Worm (Caenorhabditis elegans) whole organism, early embryonic: Measurements from ENCODE around the gene col-131.

Source experiments
- F13C5.2 ChIP-seq: sonication (generic microtip); optimal IDR thresholded peaks from 2 replicates; lab custom pipeline; 2017; ENCODE audit warnings: mild to moderate bottlenecking, missing genetic modification characterization, inconsistent platforms, missing compliant biosample characterization
- ama-1 ChIP-seq: fragments of 150-350 bp; optimal IDR thresholded peaks from 2 replicates; lab custom pipeline; 2014
- ceh-13 ChIP-seq: fragments of 200-800 bp; sonication (Bioruptor generic); optimal IDR thresholded peaks from 2 replicates; lab custom pipeline; 2018; ENCODE audit warnings: mild to moderate bottlenecking, missing genetic modification characterization, missing compliant biosample characterization
- ceh-36 ChIP-seq: sonication (generic microtip); optimal IDR thresholded peaks from 2 replicates; lab custom pipeline; 2016; ENCODE audit warnings: missing genetic modification characterization, inconsistent platforms, missing compliant biosample characterization
- flt-1 ChIP-seq: fragments of 200-800 bp; sonication (Bioruptor generic); IDR thresholded peaks from 2 replicates; pipeline ENCODE4 v1.3.6; 2022; ENCODE audit warnings: missing genetic modification characterization, missing compliant biosample characterization
- hmbx-1 ChIP-seq: sonication (generic microtip); optimal IDR thresholded peaks from 2 replicates; lab custom pipeline; 2016; ENCODE audit warnings: mild to moderate bottlenecking, missing genetic modification characterization, missing compliant biosample characterization
- tbx-37 ChIP-seq: fragments of 200-800 bp; sonication (Bioruptor generic); conservative IDR thresholded peaks from 2 replicates; pipeline ENCODE4 v1.3.6; 2022; ENCODE audit warnings: missing genetic modification reagents, missing genetic modification characterization, missing compliant biosample characterization
- tra-4 ChIP-seq: sonication (generic microtip); optimal IDR thresholded peaks from 2 replicates; lab custom pipeline; 2017; ENCODE audit warnings: missing genetic modification characterization, missing compliant biosample characterization

DNA sequence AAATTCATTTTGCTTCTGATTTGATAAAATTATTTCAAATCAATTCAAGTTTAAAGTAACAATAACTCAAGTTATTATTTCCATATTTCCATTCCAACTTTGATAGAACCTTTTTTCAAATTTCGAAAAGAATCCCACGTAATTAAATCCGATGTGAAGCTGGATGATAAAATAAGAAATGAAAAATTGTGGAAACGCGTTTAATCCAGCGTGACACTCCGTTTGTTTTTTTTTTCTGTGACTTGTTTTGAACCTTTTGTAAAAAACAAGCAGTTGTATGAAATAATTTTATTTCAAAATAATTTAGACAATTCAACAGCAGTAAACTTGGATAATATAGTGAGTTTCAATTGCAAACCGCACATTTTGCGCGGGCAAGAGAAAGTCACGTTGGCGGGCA, 14.5 kb downstream of the col-131 start, which contains the start of gene F49E11.7:
- TF ChIP-seq ceh-36 (tag; lab: Kevin White, UChicago) (no peak), tra-4 (tag; lab: Kevin White, UChicago) (no peak), hmbx-1 (tag; lab: Kevin White, UChicago) (no peak), tbx-37 (GFP tag; lab: Robert Waterston, UW) (no peak), ama-1 (lab: Kevin White, UChicago) (no peak), flt-1 (no peak), ceh-13 (no peak), F13C5.2 (no peak)
